Worm (Caenorhabditis elegans): Measurements from ENCODE around the gene srh-296.

Gene srh-296

ce11 chrV:17795655-17796054 lies 14.5 kb upstream of the srh-296 start, which contains the start of gene srh-288:
srh-288 (minus strand) TSS chrV:17795755.
- TF ChIP-seq sem-4 (tag; optimal IDR thresholded peaks at IDR 0.05) (no peak), nhr-77 (tag; optimal IDR thresholded peaks at IDR 0.05) (no peak), gmeb-1 (tag; optimal IDR thresholded peaks at IDR 0.05) (no peak), alr-1 (tag; optimal IDR thresholded peaks at IDR 0.05) (no peak)

ce11 chrV:17798789-17799188 lies 11.4 kb upstream of the srh-296 start, which contains the start of gene srx-18:
srx-18 (minus strand) TSS chrV:17798889.
- TF ChIP-seq nhr-6 (tag; optimal IDR thresholded peaks at IDR 0.05) (no peak), nhr-237 (tag; optimal IDR thresholded peaks at IDR 0.05) (no peak), mab-5 (tag; optimal IDR thresholded peaks at IDR 0.05) (no peak), R02D3.7 (tag; optimal IDR thresholded peaks at IDR 0.05) (no peak), nhr-25 (tag; optimal IDR thresholded peaks at IDR 0.05) (no peak), ztf-11 (tag; optimal IDR thresholded peaks at IDR 0.05) (no peak), elt-3 (tag; optimal IDR thresholded peaks at IDR 0.05) (no peak), unc-55 (GFP tag; optimal IDR thresholded peaks at IDR 0.05) (no peak), ceh-16 (tag; optimal IDR thresholded peaks at IDR 0.05) (no peak), blmp-1 (tag; optimal IDR thresholded peaks at IDR 0.05; ENCODE audit: insufficient read depth) (no peak), ceh-82 (tag; optimal IDR thresholded peaks at IDR 0.05) (no peak), peb-1 (tag; optimal IDR thresholded peaks at IDR 0.05) (no peak), lsy-2 (tag; optimal IDR thresholded peaks at IDR 0.05) (no peak), fos-1 (tag; optimal IDR thresholded peaks at IDR 0.05) (no peak)

ce11 chrV:17800538-17800937 lies 9.6 kb upstream of the srh-296 start, which contains the start of gene srh-287:
srh-287 (plus strand) TSS chrV:17800838.
- TF ChIP-seq lin-39 (tag; optimal IDR thresholded peaks at IDR 0.05) (no peak), lin-13 (GFP tag; optimal IDR thresholded peaks at IDR 0.05) (no peak), nhr-23 (tag; optimal IDR thresholded peaks at IDR 0.05) (no peak), R02D3.7 (tag; optimal IDR thresholded peaks at IDR 0.05) (no peak), unc-39 (tag; optimal IDR thresholded peaks at IDR 0.05) (no peak), C34F6.9 (tag; optimal IDR thresholded peaks at IDR 0.05) (no peak), elt-3 (tag; optimal IDR thresholded peaks at IDR 0.05) (no peak), ceh-82 (tag; optimal IDR thresholded peaks at IDR 0.05) (no peak), nhr-237 (tag; optimal IDR thresholded peaks at IDR 0.05) (no peak), alr-1 (tag; optimal IDR thresholded peaks at IDR 0.05) (no peak)

ce11 chrV:17802519-17802918 lies 7.6 kb upstream of the srh-296 start, which contains the start of the genes Y94A7B.11 and srh-292:
Y94A7B.11 (minus strand) TSS chrV:17802619.
srh-292 (plus strand) TSS chrV:17802769.
- TF ChIP-seq aly-2 (tag; optimal IDR thresholded peaks at IDR 0.05) (no peak), alr-1 (tag; optimal IDR thresholded peaks at IDR 0.05) (no peak), nhr-129 (tag; optimal IDR thresholded peaks at IDR 0.05) (no peak), lin-11 (tag; optimal IDR thresholded peaks at IDR 0.05) (no peak), mab-5 (tag; optimal IDR thresholded peaks at IDR 0.05) (no peak), dmd-4 (tag; optimal IDR thresholded peaks at IDR 0.05) (no peak), snpc-4 (tag; optimal IDR thresholded peaks at IDR 0.05) (no peak)

DNA sequence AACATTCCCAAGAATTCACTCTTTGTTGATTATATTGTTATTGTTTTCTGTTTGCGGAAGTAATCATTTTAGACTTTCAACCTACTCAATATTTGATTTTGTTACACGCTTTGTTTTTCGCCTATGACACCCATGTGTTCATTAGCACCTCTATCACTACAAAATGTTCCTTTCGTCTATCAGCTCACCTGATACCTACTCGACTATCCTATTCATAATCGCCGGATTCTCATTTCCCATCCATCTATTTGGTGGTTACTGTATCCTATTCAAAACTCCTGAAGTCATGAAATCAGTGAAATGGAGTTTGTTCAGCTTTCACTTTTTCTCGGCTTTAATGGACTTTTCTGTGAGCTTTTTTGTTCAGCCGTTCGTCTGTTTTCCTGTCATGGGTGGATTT lies 4.8 kb upstream of the srh-296 start, which contains the start of gene srh-291:
srh-291 (plus strand) TSS at position 301 of the 400 bp plus-strand sequence.
- TF ChIP-seq mab-5 (tag; optimal IDR thresholded peaks at IDR 0.05) (no peak), dmd-4 (tag; optimal IDR thresholded peaks at IDR 0.05) (no peak), ztf-11 (tag; optimal IDR thresholded peaks at IDR 0.05) (no peak), nhr-129 (tag; optimal IDR thresholded peaks at IDR 0.05) (no peak), egl-27 (tag; optimal IDR thresholded peaks at IDR 0.05) (no peak), nhr-6 (tag; optimal IDR thresholded peaks at IDR 0.05) (no peak), C34F6.9 (tag; optimal IDR thresholded peaks at IDR 0.05) (no peak), nhr-237 (tag; optimal IDR thresholded peaks at IDR 0.05) (no peak), ama-1 (optimal IDR thresholded peaks at IDR 0.05) (no peak), aly-2 (tag; optimal IDR thresholded peaks at IDR 0.05) (no peak), skn-1 (tag; optimal IDR thresholded peaks at IDR 0.05) (no peak), sem-4 (tag; optimal IDR thresholded peaks at IDR 0.05) (no peak)

ce11 chrV:17812127-17812526 lies 2.0 kb downstream of the srh-296 start:
- TF ChIP-seq ztf-4 (tag; optimal IDR thresholded peaks at IDR 0.05) (no peak), nhr-23 (tag; optimal IDR thresholded peaks at IDR 0.05) (no peak), F13H6.1 (tag; optimal IDR thresholded peaks at IDR 0.05) (no peak), fos-1 (tag; optimal IDR thresholded peaks at IDR 0.05) (no peak), sma-3 (GFP tag; optimal IDR thresholded peaks at IDR 0.05) (no peak), elt-1 (tag; optimal IDR thresholded peaks at IDR 0.05) (no peak), elt-3 (tag; optimal IDR thresholded peaks at IDR 0.05) (no peak), zag-1 (tag; optimal IDR thresholded peaks at IDR 0.05) (no peak), ztf-11 (tag; optimal IDR thresholded peaks at IDR 0.05) (no peak), nhr-77 (tag; optimal IDR thresholded peaks at IDR 0.05) (no peak), nhr-129 (tag; optimal IDR thresholded peaks at IDR 0.05) (no peak), Y55F3AM.14 (GFP tag; optimal IDR thresholded peaks at IDR 0.05) (no peak), nhr-21 (tag; optimal IDR thresholded peaks at IDR 0.05) (no peak), mab-5 (tag; optimal IDR thresholded peaks at IDR 0.05) (no peak), nhr-25 (tag; optimal IDR thresholded peaks at IDR 0.05) (no peak), ztf-1 (GFP tag; conservative IDR thresholded peaks at IDR 0.05) (no peak), egl-27 (tag; optimal IDR thresholded peaks at IDR 0.05) (no peak), dmd-4 (tag; optimal IDR thresholded peaks at IDR 0.05) (no peak), peb-1 (tag; optimal IDR thresholded peaks at IDR 0.05) (no peak)
